Fruit fly (Drosophila melanogaster): Measurements from ENCODE around the gene Ten-a.

Gene Ten-a

dm6 chrX:12003437-12004394 is 39.8 kb upstream of the Ten-a start, which contains the start of gene fw (continued):
- TF ChIP-seq dpn (GFP tag; optimal IDR thresholded peaks at IDR 0.05): peak; percentile 7 to 34
- TF ChIP-seq Rx (GFP tag; IDR thresholded peaks at IDR 0.05): no peak
- TF ChIP-seq Optix (GFP tag; IDR thresholded peaks at IDR 0.05): peak; percentile 54; the same call in 1 of the 3 replicates
- TF ChIP-seq lola (GFP tag; optimal IDR thresholded peaks at IDR 0.05): peak in 1 of 3 experiments; percentile 23
- no peak for TF ChIP-seq TFAM (GFP tag; optimal IDR thresholded peaks at IDR 0.05)
- TF ChIP-seq ERR (GFP tag; optimal IDR thresholded peaks at IDR 0.05): no peak
- no peak for TF ChIP-seq Elba2 (GFP tag; optimal IDR thresholded peaks at IDR 0.05)
- no peak for TF ChIP-seq nom (GFP tag; optimal IDR thresholded peaks at IDR 0.05)
- no peak for TF ChIP-seq Dref (GFP tag; IDR thresholded peaks at IDR 0.05)
- no peak for TF ChIP-seq eyg (GFP tag; optimal IDR thresholded peaks at IDR 0.05)
- no peak for TF ChIP-seq dm (GFP tag; optimal IDR thresholded peaks at IDR 0.05)
- peak; percentile 7 for TF ChIP-seq Hr3 (GFP tag; optimal IDR thresholded peaks at IDR 0.05)
- TF ChIP-seq CG1603 (tag; optimal IDR thresholded peaks at IDR 0.05): peak; percentile 73
- TF ChIP-seq Dll (GFP tag; IDR thresholded peaks at IDR 0.05; ENCODE audit: partially characterized antibody): 0 out of 4 replicates have a peak, but pooled peaks have one; percentile 19
- no peak for TF ChIP-seq kni (GFP tag; optimal IDR thresholded peaks at IDR 0.05)
- TF ChIP-seq ken (GFP tag; IDR thresholded peaks at IDR 0.05): 0 out of 3 replicates have a peak, but pooled peaks have one; percentile 31
- no peak for TF ChIP-seq NC2α (GFP tag; optimal IDR thresholded peaks at IDR 0.05)
- peak; percentile 22 for TF ChIP-seq CG17829 (tag; optimal IDR thresholded peaks at IDR 0.05)
- TF ChIP-seq dmrt99B (tag; optimal IDR thresholded peaks at IDR 0.05): no peak
- TF ChIP-seq tx (GFP tag; optimal IDR thresholded peaks at IDR 0.05): no peak
- no peak for TF ChIP-seq danr (GFP tag; IDR thresholded peaks at IDR 0.05)
- no peak for TF ChIP-seq CG33557 (GFP tag; optimal IDR thresholded peaks at IDR 0.05)
- no peak for TF ChIP-seq CG2202 (tag; optimal IDR thresholded peaks at IDR 0.05)
- no peak for TF ChIP-seq CG8765 (GFP tag; IDR thresholded peaks at IDR 0.05)
- no peak for TF ChIP-seq nerfin-2 (GFP tag; IDR thresholded peaks at IDR 0.05; ENCODE audit: partially characterized antibody)
- no peak for TF ChIP-seq CG10543 (GFP tag; optimal IDR thresholded peaks at IDR 0.05)
- TF ChIP-seq h (optimal IDR thresholded peaks at IDR 0.05): no peak
- TF ChIP-seq Hmr (GFP tag; optimal IDR thresholded peaks at IDR 0.05): no peak
- TF ChIP-seq slbo (GFP tag; IDR thresholded peaks at IDR 0.05): peak; percentile 50
- TF ChIP-seq CG4424 (GFP tag; optimal IDR thresholded peaks at IDR 0.05): no peak
- TF ChIP-seq CG7556 (GFP tag; optimal IDR thresholded peaks at IDR 0.05): no peak
- no peak for TF ChIP-seq CG10565 (GFP tag; optimal IDR thresholded peaks at IDR 0.05)
- no peak for TF ChIP-seq Trl (optimal IDR thresholded peaks at IDR 0.05)
- peak; percentile 21 for TF ChIP-seq Trl (GFP tag; optimal IDR thresholded peaks at IDR 0.05)
- TF ChIP-seq scrt (GFP tag; optimal IDR thresholded peaks at IDR 0.05): no peak
- TF ChIP-seq CTCF (GFP tag; optimal IDR thresholded peaks at IDR 0.05): no peak
- 0 out of 3 replicates have a peak, but pooled peaks have one; percentile 6 for TF ChIP-seq CG3726 (GFP tag; IDR thresholded peaks at IDR 0.05)
- TF ChIP-seq CG30403 (GFP tag; optimal IDR thresholded peaks at IDR 0.05): no peak
- TF ChIP-seq Asciz (GFP tag; optimal IDR thresholded peaks at IDR 0.05): no peak
- TF ChIP-seq Sox102F (GFP tag; optimal IDR thresholded peaks at IDR 0.05): peak; percentile 46
- TF ChIP-seq CG10462 (GFP tag; optimal IDR thresholded peaks at IDR 0.05): no peak
- no peak for TF ChIP-seq HmgD (GFP tag; optimal IDR thresholded peaks at IDR 0.05)
- no peak for TF ChIP-seq CG15696 (tag; optimal IDR thresholded peaks at IDR 0.05)
- no peak for TF ChIP-seq sens-2 (GFP tag; IDR thresholded peaks at IDR 0.05)
- TF ChIP-seq CG31224 (GFP tag; IDR thresholded peaks at IDR 0.05): no peak
- TF ChIP-seq Fer1 (GFP tag; optimal IDR thresholded peaks at IDR 0.05): peak; percentile 14
- TF ChIP-seq vnd (GFP tag; IDR thresholded peaks at IDR 0.05; ENCODE audit: partially characterized antibody): no peak
- no peak for TF ChIP-seq mirr (GFP tag; optimal IDR thresholded peaks at IDR 0.05)
- no peak for TF ChIP-seq CG12236 (GFP tag; optimal IDR thresholded peaks at IDR 0.05)
- no peak for TF ChIP-seq kah (GFP tag; optimal IDR thresholded peaks at IDR 0.05)
